1 fruit fly cellular context compared by ENCODE assay signal in the genomic region with DNA sequence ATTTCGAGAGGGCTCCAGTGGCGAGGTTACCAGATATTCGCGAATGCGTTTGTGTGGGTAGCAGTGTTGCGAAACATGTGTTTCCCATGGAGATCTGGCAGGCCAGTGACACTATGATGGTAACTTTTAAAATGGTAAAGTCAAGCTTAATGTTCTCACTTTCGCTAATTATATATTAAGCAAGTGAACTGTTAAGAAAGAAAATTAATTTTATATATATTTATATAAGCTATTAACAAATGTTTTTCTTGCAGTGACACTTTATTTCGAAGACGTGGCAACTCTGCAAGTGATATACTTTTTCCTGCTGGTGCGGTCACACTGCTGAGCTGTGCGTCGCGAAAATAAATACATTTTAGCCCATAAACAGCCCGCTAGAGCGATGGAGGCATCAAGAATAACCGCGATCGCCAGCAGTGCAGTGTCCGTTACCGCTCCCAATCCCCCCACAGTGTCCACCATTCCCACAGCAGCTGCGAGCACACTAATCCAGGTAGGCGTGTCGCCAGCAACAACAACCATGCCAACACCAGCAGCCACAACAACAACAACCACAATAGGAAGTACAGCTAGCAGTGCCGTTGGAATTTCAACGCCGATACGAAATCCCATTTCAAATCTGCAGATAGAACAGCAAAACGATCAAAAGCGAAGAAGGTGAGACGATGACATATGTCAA.
A peak's percentile ranks its signal among the peaks of the same experiment; 100 is the strongest.
TF ChIP-seq lines count a peak whose summit lies in the region.

TSS of gene CG11593 (minus strand) at position 236 of the 679 bp plus-strand sequence.
TSS of gene Rcd5 (plus strand) at position 283 of the 679 bp plus-strand sequence.

TF ChIP-seq in whole organism, embryonic, 481 proteins besides CTCF, POLR2A, EP300 and RAD21 (continued from another document):
- TF ChIP-seq ranshi (GFP tag; IDR thresholded peaks at IDR 0.05; lab: Robert Waterston, UW) (peak; percentile 82; the same call in 1 of the 2 replicates), CG10147 (GFP tag; optimal IDR thresholded peaks at IDR 0.05; lab: Kevin White, UChicago) (no peak), CG18619 (GFP tag; optimal IDR thresholded peaks at IDR 0.05; lab: Kevin White, UChicago) (peak; percentile 64), CG3847 (GFP tag; IDR thresholded peaks at IDR 0.05; lab: Robert Waterston, UW) (peak; percentile 95), BEAF-32 (GFP tag; optimal IDR thresholded peaks at IDR 0.05; lab: Kevin White, UChicago) (peak; percentile 44), Mes4 (GFP tag; optimal IDR thresholded peaks at IDR 0.05; lab: Kevin White, UChicago) (no peak), CG11085 (GFP tag; IDR thresholded peaks at IDR 0.05; lab: Robert Waterston, UW) (peak; percentile 22; the same call in 1 of the 2 replicates), Meics (GFP tag; optimal IDR thresholded peaks at IDR 0.05; lab: Kevin White, UChicago) (peak; percentile 58), crp (GFP tag; optimal IDR thresholded peaks at IDR 0.05; lab: Kevin White, UChicago) (peak in 1 of 2 experiments; percentile 66), CG5953 (GFP tag; IDR thresholded peaks at IDR 0.05; lab: Robert Waterston, UW) (peak; percentile 27; the same call in 1 of the 2 replicates), grau (tag; optimal IDR thresholded peaks at IDR 0.05; lab: Kevin White, UChicago) (peak; percentile 71), CG3407 (GFP tag; optimal IDR thresholded peaks at IDR 0.05; lab: Kevin White, UChicago) (peak; percentile 59), Hey (tag; optimal IDR thresholded peaks at IDR 0.05; lab: Kevin White, UChicago) (no peak), Nf-YB (GFP tag; optimal IDR thresholded peaks at IDR 0.05; lab: Kevin White, UChicago) (no peak), E2f2 (GFP tag; IDR thresholded peaks at IDR 0.05; lab: Robert Waterston, UW) (peak; percentile 63), NfI (GFP tag; optimal IDR thresholded peaks at IDR 0.05; lab: Kevin White, UChicago) (no peak), CG17359 (tag; optimal IDR thresholded peaks at IDR 0.05; lab: Kevin White, UChicago) (no peak), tgo (GFP tag; IDR thresholded peaks at IDR 0.05; lab: Robert Waterston, UW) (peak; percentile 84), Fer2 (tag; optimal IDR thresholded peaks at IDR 0.05; lab: Kevin White, UChicago) (peak; percentile 24), CG11560 (tag; IDR thresholded peaks at IDR 0.05; lab: Robert Waterston, UW) (peak; percentile 77; the same call in 2 of the 3 replicates), trem (tag; optimal IDR thresholded peaks at IDR 0.05; lab: Kevin White, UChicago) (peak; percentile 88), CG5245 (GFP tag; optimal IDR thresholded peaks at IDR 0.05; lab: Kevin White, UChicago) (peak; percentile 24), zf30C (GFP tag; optimal IDR thresholded peaks at IDR 0.05; lab: Kevin White, UChicago) (peak; percentile 10), tin (GFP tag; optimal IDR thresholded peaks at IDR 0.05; lab: Kevin White, UChicago) (peak; percentile 61), CG12744 (GFP tag; optimal IDR thresholded peaks at IDR 0.05; lab: Kevin White, UChicago) (no peak), Sry-δ (GFP tag; optimal IDR thresholded peaks at IDR 0.05; lab: Kevin White, UChicago) (no peak), CG7556 (GFP tag; optimal IDR thresholded peaks at IDR 0.05; lab: Kevin White, UChicago) (no peak), CG18262 (tag; optimal IDR thresholded peaks at IDR 0.05; lab: Kevin White, UChicago) (no peak), sug (tag; optimal IDR thresholded peaks at IDR 0.05; lab: Kevin White, UChicago) (no peak), al (GFP tag; IDR thresholded peaks at IDR 0.05; lab: Robert Waterston, UW) (peak; percentile 82), CG7786 (GFP tag; optimal IDR thresholded peaks at IDR 0.05; lab: Kevin White, UChicago) (no peak), CG32772 (GFP tag; IDR thresholded peaks at IDR 0.05; lab: Robert Waterston, UW) (peak; percentile 89), CG17829 (tag; optimal IDR thresholded peaks at IDR 0.05; lab: Kevin White, UChicago) (peak; percentile 79), CG7357 (GFP tag; IDR thresholded peaks at IDR 0.05; lab: Robert Waterston, UW) (peak; percentile 77), CG10209 (GFP tag; optimal IDR thresholded peaks at IDR 0.05; lab: Kevin White, UChicago) (peak; percentile 65), CG10462 (GFP tag; optimal IDR thresholded peaks at IDR 0.05; lab: Kevin White, UChicago) (no peak), gt (GFP tag; IDR thresholded peaks at IDR 0.05; lab: Robert Waterston, UW) (peak; percentile 41; the same call in 1 of the 2 replicates), sens-2 (GFP tag; IDR thresholded peaks at IDR 0.05; lab: Robert Waterston, UW) (no peak), Fer3 (tag; optimal IDR thresholded peaks at IDR 0.05; lab: Kevin White, UChicago) (no peak), pros (GFP tag; optimal IDR thresholded peaks at IDR 0.05; lab: Kevin White, UChicago) (no peak), klu (GFP tag; IDR thresholded peaks at IDR 0.05; lab: Robert Waterston, UW) (peak; percentile 54; the same call in 1 of the 2 replicates), Bgb (GFP tag; IDR thresholded peaks at IDR 0.05; lab: Robert Waterston, UW; ENCODE audit: partially characterized antibody) (0 out of 2 replicates have a peak, but pooled peaks have one; percentile 12), dpn (GFP tag; optimal IDR thresholded peaks at IDR 0.05; lab: Kevin White, UChicago) (peak; percentile 32 to 79), CG34422 (GFP tag; IDR thresholded peaks at IDR 0.05; lab: Robert Waterston, UW) (peak; percentile 91), CG15514 (GFP tag; optimal IDR thresholded peaks at IDR 0.05; lab: Kevin White, UChicago) (peak; percentile 70), Adf1 (GFP tag; IDR thresholded peaks at IDR 0.05; lab: Robert Waterston, UW) (peak; percentile 49), gfzf (GFP tag; optimal IDR thresholded peaks at IDR 0.05; lab: Kevin White, UChicago) (peak; percentile 53)
